Fruit fly (Drosophila melanogaster) whole organism, wandering third instar larva: Measurements from ENCODE around the gene Ugt307A1.

ENCODE experiments used
- Dfd ChIP-seq: fragments of >200 bp; optimal IDR thresholded peaks from 2 replicates; lab custom pipeline; 2017; ENCODE audit warnings: missing biosample characterization, missing genetic modification characterization
- HLH106 ChIP-seq: fragments of 200-800 bp; optimal IDR thresholded peaks from 3 replicates; lab custom pipeline; 2019; ENCODE audit warnings: missing biosample characterization, mild to moderate bottlenecking, missing genetic modification characterization, moderate library complexity
- Hr78 ChIP-seq: fragments of >200 bp; optimal IDR thresholded peaks from 2 replicates; lab custom pipeline; 2017; ENCODE audit warnings: missing biosample characterization, missing genetic modification characterization
- Jra ChIP-seq: sonication (Bioruptor generic); optimal IDR thresholded peaks from 2 replicates; lab custom pipeline; 2016; ENCODE audit warnings: missing biosample characterization, missing genetic modification characterization
- OdsH ChIP-seq: fragments of 200-800 bp; sonication (Bioruptor generic); optimal IDR thresholded peaks from 2 replicates; lab custom pipeline; 2016; ENCODE audit warnings: missing biosample characterization, mild to moderate bottlenecking, missing genetic modification characterization
- Vsx2 ChIP-seq: fragments of 200-300, 225-300 bp; sonication (Bioruptor generic); optimal IDR thresholded peaks from 2 replicates; lab custom pipeline; 2018; ENCODE audit warnings: missing biosample characterization, missing genetic modification characterization; ENCODE audit not compliant: partially characterized antibody
- dmrt93B ChIP-seq: fragments of 200-800 bp; sonication (Bioruptor generic); optimal IDR thresholded peaks from 2 replicates; lab custom pipeline; 2018; ENCODE audit warnings: missing biosample characterization, mild to moderate bottlenecking, missing genetic modification characterization
- foxo ChIP-seq, 2 experiments: fragments of 200-800 bp; sonication (Bioruptor generic); optimal IDR thresholded peaks; 2 replicates in 1 of 2; 3 replicates in 1 of 2; lab custom pipeline; 2016 to 2017; ENCODE audit warnings: missing biosample characterization in 2 of 2, missing genetic modification characterization in 2 of 2
- h ChIP-seq: fragments of 200-800 bp; sonication (Bioruptor generic); optimal IDR thresholded peaks from 3 replicates; lab custom pipeline; 2016; ENCODE audit warnings: missing biosample characterization, mild to moderate bottlenecking, missing genetic modification characterization
- pan ChIP-seq: fragments of >200 bp; optimal IDR thresholded peaks from 2 replicates; lab custom pipeline; 2017
- psq ChIP-seq: fragments of 200-800 bp; sonication (Bioruptor generic); optimal IDR thresholded peaks from 3 replicates; lab custom pipeline; 2017; ENCODE audit warnings: missing biosample characterization, mild to moderate bottlenecking, missing genetic modification characterization, moderate library complexity
- usp ChIP-seq: fragments of >200 bp; optimal IDR thresholded peaks from 2 replicates; lab custom pipeline; 2017; ENCODE audit warnings: missing biosample characterization, missing genetic modification characterization

dm6 chr2L:7082203-7082602 lies 14.4 kb downstream of the Ugt307A1 start:
- TF ChIP-seq pan (lab: Kevin White, UChicago) (no peak), h (GFP tag; lab: Kevin White, UChicago) (no peak), Jra (GFP tag; lab: Kevin White, UChicago) (no peak), Vsx2 (GFP tag; lab: Kevin White, UChicago) (no peak), Hr78 (GFP tag; lab: Kevin White, UChicago) (no peak), OdsH (GFP tag; lab: Kevin White, UChicago) (no peak), usp (GFP tag; lab: Kevin White, UChicago) (no peak), dmrt93B (GFP tag; lab: Kevin White, UChicago) (no peak), HLH106 (tag; lab: Kevin White, UChicago) (no peak), Dfd (no peak), psq (GFP tag; lab: Kevin White, UChicago) (no peak), foxo (GFP tag; optimal IDR thresholded peaks at IDR 0.05; lab: Kevin White, UChicago) (no peak)
